Fruit fly (Drosophila melanogaster): ENCODE data around the gene Cpr92F.

The Cpr92F gene

dm6 chr3R:20633984-20634446 lies 35.4 kb upstream of the Cpr92F start (continued):
- TF ChIP-seq psq (GFP tag; optimal IDR thresholded peaks at IDR 0.05) (peak; percentile 5), Hr78 (GFP tag; optimal IDR thresholded peaks at IDR 0.05) (peak in 1 of 2 experiments; percentile 93), bab2 (GFP tag; optimal IDR thresholded peaks at IDR 0.05) (peak; percentile 64), CG2116 (GFP tag; optimal IDR thresholded peaks at IDR 0.05) (peak; percentile 22), CG12744 (GFP tag; optimal IDR thresholded peaks at IDR 0.05) (no peak), HmgD (GFP tag; optimal IDR thresholded peaks at IDR 0.05) (no peak), repo (GFP tag; optimal IDR thresholded peaks at IDR 0.05) (peak; percentile 12), Nf-YA (GFP tag; IDR thresholded peaks at IDR 0.05) (0 out of 2 replicates have a peak, but pooled peaks have one; percentile 11), disco-r (GFP tag; optimal IDR thresholded peaks at IDR 0.05) (peak; percentile 67), ssp (GFP tag; IDR thresholded peaks at IDR 0.05) (0 out of 2 replicates have a peak, but pooled peaks have one; percentile 9), CG9609 (GFP tag; optimal IDR thresholded peaks at IDR 0.05) (peak; percentile 65), pho (GFP tag; optimal IDR thresholded peaks at IDR 0.05) (peak; percentile 63), CG33213 (GFP tag; optimal IDR thresholded peaks at IDR 0.05) (peak; percentile 33), CG15696 (tag; optimal IDR thresholded peaks at IDR 0.05) (peak; percentile 35), chif (GFP tag; optimal IDR thresholded peaks at IDR 0.05) (peak; percentile 59 to 71), CG6813 (GFP tag; optimal IDR thresholded peaks at IDR 0.05) (peak; percentile 41), CG9797 (GFP tag; optimal IDR thresholded peaks at IDR 0.05) (no peak), jumu (GFP tag; optimal IDR thresholded peaks at IDR 0.05) (peak; percentile 69), D19B (GFP tag; optimal IDR thresholded peaks at IDR 0.05) (no peak), Sin3A (optimal IDR thresholded peaks at IDR 0.05) (no peak), CG2889 (GFP tag; IDR thresholded peaks at IDR 0.05) (0 out of 3 replicates have a peak, but pooled peaks have one; percentile 11), CTCF (GFP tag; optimal IDR thresholded peaks at IDR 0.05) (no peak), lbe (GFP tag; optimal IDR thresholded peaks at IDR 0.05) (peak; percentile 39), Atf-2 (GFP tag; optimal IDR thresholded peaks at IDR 0.05) (peak; percentile 38), Mes4 (GFP tag; optimal IDR thresholded peaks at IDR 0.05) (peak; percentile 71), CG10321 (GFP tag; IDR thresholded peaks at IDR 0.05) (no peak), bbx (GFP tag; IDR thresholded peaks at IDR 0.05; ENCODE audit: partially characterized antibody) (no peak), CG1603 (tag; optimal IDR thresholded peaks at IDR 0.05) (no peak), CG17568 (GFP tag; optimal IDR thresholded peaks at IDR 0.05) (no peak), CG32767 (GFP tag; IDR thresholded peaks at IDR 0.05) (no peak), jing (GFP tag; optimal IDR thresholded peaks at IDR 0.05) (peak; percentile 32), CG5180 (GFP tag; optimal IDR thresholded peaks at IDR 0.05) (no peak), B-H1 (GFP tag; IDR thresholded peaks at IDR 0.05) (no peak), nerfin-2 (GFP tag; IDR thresholded peaks at IDR 0.05; ENCODE audit: partially characterized antibody) (no peak), Bdp1 (GFP tag; optimal IDR thresholded peaks at IDR 0.05) (peak; percentile 11), Optix (GFP tag; IDR thresholded peaks at IDR 0.05) (peak; percentile 71; the same call in 1 of the 3 replicates), Mad (GFP tag; optimal IDR thresholded peaks at IDR 0.05) (peak; percentile 26), HHEX (GFP tag; optimal IDR thresholded peaks at IDR 0.05) (peak; percentile 62), CG17829 (tag; optimal IDR thresholded peaks at IDR 0.05) (peak; percentile 34), Mrtf (GFP tag; IDR thresholded peaks at IDR 0.05) (peak; percentile 30; the same call in 1 of the 3 replicates), CG8281 (tag; optimal IDR thresholded peaks at IDR 0.05) (no peak), CG18599 (GFP tag; optimal IDR thresholded peaks at IDR 0.05) (no peak), CG7928 (GFP tag; optimal IDR thresholded peaks at IDR 0.05) (no peak), Tbp (GFP tag; optimal IDR thresholded peaks at IDR 0.05) (no peak), CG2712 (tag; optimal IDR thresholded peaks at IDR 0.05) (no peak), CG12236 (GFP tag; optimal IDR thresholded peaks at IDR 0.05) (no peak), CG11085 (GFP tag; IDR thresholded peaks at IDR 0.05) (peak; percentile 46; the same call in 1 of the 2 replicates), oc (tag; optimal IDR thresholded peaks at IDR 0.05) (no peak), gsb-n (tag; optimal IDR thresholded peaks at IDR 0.05) (no peak), CG2875 (GFP tag; optimal IDR thresholded peaks at IDR 0.05) (no peak), CG3995 (GFP tag; optimal IDR thresholded peaks at IDR 0.05) (peak; percentile 41)
